Fruit fly (Drosophila melanogaster): ENCODE results near the gene bdwf.

bdwf gene

dm6 chr3R:17077968-17078417 lies 35.1 kb upstream of the bdwf start (continued):
- TF ChIP-seq Fer3 (tag; optimal IDR thresholded peaks at IDR 0.05), result peak; percentile 8
- no peak for TF ChIP-seq Dip3 (GFP tag; optimal IDR thresholded peaks at IDR 0.05)
- no peak for TF ChIP-seq CG11696 (GFP tag; IDR thresholded peaks at IDR 0.05)
- peak; percentile 29 for TF ChIP-seq CG1233 (GFP tag; optimal IDR thresholded peaks at IDR 0.05)
- TF ChIP-seq stc (GFP tag; IDR thresholded peaks at IDR 0.05), result peak; percentile 21; the same call in 1 of the 2 replicates
- no peak for TF ChIP-seq abd-A (tag; optimal IDR thresholded peaks at IDR 0.05)
- TF ChIP-seq bowl (GFP tag; IDR thresholded peaks at IDR 0.05), result 0 out of 2 replicates have a peak, but pooled peaks have one; percentile 31
- no peak for TF ChIP-seq Antp (GFP tag; optimal IDR thresholded peaks at IDR 0.05)
- TF ChIP-seq Jarid2 (GFP tag; optimal IDR thresholded peaks at IDR 0.05), result peak; percentile 64
- no peak for TF ChIP-seq CkIIα-i1 (GFP tag; IDR thresholded peaks at IDR 0.05)
- TF ChIP-seq CG6689 (GFP tag; IDR thresholded peaks at IDR 0.05), result no peak
- peak; percentile 62 for TF ChIP-seq HmgZ (tag; optimal IDR thresholded peaks at IDR 0.05)
- no peak for TF ChIP-seq croc (GFP tag; conservative IDR thresholded peaks at IDR 0.05)
- TF ChIP-seq CG17385 (GFP tag; optimal IDR thresholded peaks at IDR 0.05), result no peak
- TF ChIP-seq Hmx (GFP tag; optimal IDR thresholded peaks at IDR 0.05), result no peak
- no peak for TF ChIP-seq CG7271 (tag; optimal IDR thresholded peaks at IDR 0.05)
- no peak for TF ChIP-seq dan (GFP tag; IDR thresholded peaks at IDR 0.05)
- TF ChIP-seq CG12744 (GFP tag; optimal IDR thresholded peaks at IDR 0.05), result no peak
- no peak for TF ChIP-seq ase (GFP tag; IDR thresholded peaks at IDR 0.05)
- no peak for TF ChIP-seq Six4 (GFP tag; optimal IDR thresholded peaks at IDR 0.05)
- TF ChIP-seq fru (optimal IDR thresholded peaks at IDR 0.05), result no peak
- no peak for TF ChIP-seq CG1024 (GFP tag; IDR thresholded peaks at IDR 0.05)
- TF ChIP-seq luna (GFP tag; optimal IDR thresholded peaks at IDR 0.05), result no peak
- TF ChIP-seq Drgx (GFP tag; IDR thresholded peaks at IDR 0.05), result no peak
- no peak for TF ChIP-seq CG10979 (tag; optimal IDR thresholded peaks at IDR 0.05)
- TF ChIP-seq schlank (tag; optimal IDR thresholded peaks at IDR 0.05), result no peak
- no peak for TF ChIP-seq sima (GFP tag; optimal IDR thresholded peaks at IDR 0.05)
- TF ChIP-seq slbo (GFP tag; IDR thresholded peaks at IDR 0.05), result no peak
- TF ChIP-seq z (GFP tag; IDR thresholded peaks at IDR 0.05), result no peak
- TF ChIP-seq toy (GFP tag; IDR thresholded peaks at IDR 0.05), result no peak
- TF ChIP-seq Trl (optimal IDR thresholded peaks at IDR 0.05), result peak; percentile 39 to 45
- TF ChIP-seq Trl (GFP tag; optimal IDR thresholded peaks at IDR 0.05), result peak; percentile 5
- TF ChIP-seq sob (GFP tag; IDR thresholded peaks at IDR 0.05), result peak; percentile 58
- TF ChIP-seq twi (tag; optimal IDR thresholded peaks at IDR 0.05), result peak; percentile 84
- TF ChIP-seq kni (GFP tag; optimal IDR thresholded peaks at IDR 0.05), result peak; percentile 39
- TF ChIP-seq CG4424 (GFP tag; optimal IDR thresholded peaks at IDR 0.05), result no peak
- no peak for TF ChIP-seq CG2875 (GFP tag; optimal IDR thresholded peaks at IDR 0.05)
- no peak for TF ChIP-seq CG3726 (GFP tag; IDR thresholded peaks at IDR 0.05)
- peak; percentile 27 for TF ChIP-seq CG13624 (GFP tag; optimal IDR thresholded peaks at IDR 0.05)
- TF ChIP-seq Rx (GFP tag; IDR thresholded peaks at IDR 0.05), result no peak
- TF ChIP-seq corto (GFP tag; optimal IDR thresholded peaks at IDR 0.05), result no peak
- peak; percentile 71; the same call in 1 of the 3 replicates for TF ChIP-seq CG2199 (GFP tag; IDR thresholded peaks at IDR 0.05)
- TF ChIP-seq fd96Cb (tag; optimal IDR thresholded peaks at IDR 0.05), result no peak
- peak; percentile 32; the same call in 2 of the 3 replicates for TF ChIP-seq ci (GFP tag; IDR thresholded peaks at IDR 0.05)
- no peak for TF ChIP-seq CG15011 (GFP tag; optimal IDR thresholded peaks at IDR 0.05)
- TF ChIP-seq gsb (GFP tag; IDR thresholded peaks at IDR 0.05), result no peak
- TF ChIP-seq CG15073 (GFP tag; optimal IDR thresholded peaks at IDR 0.05), result no peak
- no peak for TF ChIP-seq CG8388 (GFP tag; optimal IDR thresholded peaks at IDR 0.05)
- no peak for TF ChIP-seq zf30C (GFP tag; optimal IDR thresholded peaks at IDR 0.05)
- no peak for TF ChIP-seq ap (GFP tag; IDR thresholded peaks at IDR 0.05)
- TF ChIP-seq mam (GFP tag; optimal IDR thresholded peaks at IDR 0.05), result no peak
- TF ChIP-seq zen (tag; optimal IDR thresholded peaks at IDR 0.05), result no peak
- TF ChIP-seq Lim3 (GFP tag; IDR thresholded peaks at IDR 0.05), result no peak
- TF ChIP-seq Ssrp (tag; optimal IDR thresholded peaks at IDR 0.05), result no peak
